Fruit fly (Drosophila melanogaster) whole organism, embryonic: Measurements from ENCODE around the gene CG45105.

Experiments
- ATbp ChIP-seq: fragments of 200-800 bp; sonication (Bioruptor generic); optimal IDR thresholded peaks from 2 replicates; lab custom pipeline; 2017; ENCODE audit warnings: missing biosample characterization, mild to moderate bottlenecking, missing genetic modification characterization, missing genetic modification reagents
- Abd-B ChIP-seq: fragments of 200-800 bp; sonication (Bioruptor generic); optimal IDR thresholded peaks from 2 replicates; lab custom pipeline; 2018; ENCODE audit warnings: missing biosample characterization, mild to moderate bottlenecking, missing genetic modification characterization, moderate library complexity
- Atf-2 ChIP-seq: fragments of 200-800 bp; sonication (Bioruptor generic); optimal IDR thresholded peaks from 2 replicates; lab custom pipeline; 2016; ENCODE audit warnings: missing biosample characterization, missing genetic modification characterization
- CG10267 ChIP-seq: fragments of 200-800 bp; sonication (Bioruptor generic); optimal IDR thresholded peaks from 2 replicates; lab custom pipeline; 2018; ENCODE audit warnings: missing biosample characterization, mild to moderate bottlenecking, missing genetic modification characterization, moderate library complexity
- CG12391 ChIP-seq: fragments of 200-800 bp; sonication (Bioruptor generic); optimal IDR thresholded peaks from 3 replicates; lab custom pipeline; 2018; ENCODE audit warnings: missing biosample characterization, mild to moderate bottlenecking, missing genetic modification characterization, moderate library complexity
- CG13775 ChIP-seq: fragments of 200-800 bp; sonication (Bioruptor generic); optimal IDR thresholded peaks from 3 replicates; lab custom pipeline; 2017; ENCODE audit warnings: missing biosample characterization, mild to moderate bottlenecking, missing genetic modification characterization
- CG14710 ChIP-seq: fragments of 200-800 bp; sonication (Bioruptor generic); optimal IDR thresholded peaks from 3 replicates; lab custom pipeline; 2019; ENCODE audit warnings: missing biosample characterization, mild to moderate bottlenecking, missing genetic modification characterization, moderate library complexity
- CG15601 ChIP-seq: fragments of 200-800 bp; sonication (Bioruptor generic); optimal IDR thresholded peaks from 3 replicates; lab custom pipeline; 2019; ENCODE audit warnings: missing biosample characterization, mild to moderate bottlenecking, missing genetic modification characterization, moderate library complexity
- CG1602 ChIP-seq: fragments of 200-800 bp; sonication (Bioruptor generic); optimal IDR thresholded peaks from 3 replicates; lab custom pipeline; 2016; ENCODE audit warnings: missing biosample characterization, missing genetic modification characterization
- CG1647 ChIP-seq: fragments of 200-800 bp; sonication (Bioruptor generic); optimal IDR thresholded peaks from 3 replicates; lab custom pipeline; 2016; ENCODE audit warnings: missing biosample characterization, missing genetic modification characterization
- CG16863 ChIP-seq: fragments of 200-800 bp; sonication (Bioruptor generic); optimal IDR thresholded peaks from 3 replicates; lab custom pipeline; 2016; ENCODE audit warnings: missing biosample characterization, missing genetic modification characterization
- CG17612 ChIP-seq: fragments of 200-800 bp; sonication (Bioruptor generic); IDR thresholded peaks from 2 replicates; pipeline ENCODE4 v1.3.6; 2022; ENCODE audit warnings: missing biosample characterization, missing genetic modification characterization
- CG18262 ChIP-seq: fragments of 200-800 bp; optimal IDR thresholded peaks from 3 replicates; lab custom pipeline; 2019; ENCODE audit warnings: missing biosample characterization, mild to moderate bottlenecking, missing genetic modification characterization, moderate library complexity
- CG31388 ChIP-seq: fragments of 200-800 bp; sonication (Bioruptor generic); optimal IDR thresholded peaks from 2 replicates; lab custom pipeline; 2016; ENCODE audit warnings: missing biosample characterization, missing genetic modification characterization
- CG32532 ChIP-seq: fragments of 200-800 bp; sonication (Bioruptor generic); IDR thresholded peaks from 2 replicates; pipeline ENCODE4 v1.3.6; 2022; ENCODE audit warnings: missing biosample characterization, missing genetic modification characterization
- CG32767 ChIP-seq: fragments of 200-800 bp; sonication (Bioruptor generic); IDR thresholded peaks from 2 replicates; pipeline ENCODE4 v1.3.6; 2022; ENCODE audit warnings: missing biosample characterization, missing genetic modification characterization
- CG33213 ChIP-seq: fragments of 200-800 bp; sonication (Bioruptor generic); optimal IDR thresholded peaks from 3 replicates; lab custom pipeline; 2016; ENCODE audit warnings: missing biosample characterization, missing genetic modification characterization
- CG4282 ChIP-seq: fragments of 200-800 bp; sonication (Bioruptor generic); optimal IDR thresholded peaks from 2 replicates; lab custom pipeline; 2016; ENCODE audit warnings: missing biosample characterization, missing genetic modification characterization
- CG6813 ChIP-seq: fragments of 200-800 bp; sonication (Bioruptor generic); optimal IDR thresholded peaks from 2 replicates; lab custom pipeline; 2017; ENCODE audit warnings: missing biosample characterization, missing genetic modification characterization, mild to moderate bottlenecking, moderate library complexity, missing genetic modification reagents
- CG7357 ChIP-seq: fragments of 200-800 bp; sonication (Bioruptor generic); IDR thresholded peaks from 3 replicates; pipeline ENCODE4 v1.3.6; 2022; ENCODE audit warnings: missing biosample characterization, missing genetic modification characterization
- CG9437 ChIP-seq: fragments of 200-800 bp; sonication (Bioruptor generic); optimal IDR thresholded peaks from 2 replicates; lab custom pipeline; 2018; ENCODE audit warnings: missing biosample characterization, mild to moderate bottlenecking, missing genetic modification characterization
- CG9727 ChIP-seq: fragments of 200-800 bp; sonication (Bioruptor generic); optimal IDR thresholded peaks from 3 replicates; lab custom pipeline; 2017; ENCODE audit warnings: missing biosample characterization, mild to moderate bottlenecking, missing genetic modification characterization
- Dll ChIP-seq: fragments of 200-800 bp; sonication (Bioruptor generic); IDR thresholded peaks from 4 replicates; pipeline ENCODE4 v1.3.6; 2022; ENCODE audit warnings: missing biosample characterization, missing genetic modification characterization; ENCODE audit not compliant: partially characterized antibody
- Doc3 ChIP-seq: fragments of 200-800 bp; sonication (Bioruptor generic); IDR thresholded peaks from 3 replicates; pipeline ENCODE4 v1.3.6; 2022; ENCODE audit warnings: missing biosample characterization, missing genetic modification characterization; ENCODE audit not compliant: partially characterized antibody
- Fer3 ChIP-seq: fragments of 200-800 bp; sonication (Bioruptor generic); optimal IDR thresholded peaks from 2 replicates; lab custom pipeline; 2018; ENCODE audit warnings: missing biosample characterization, mild to moderate bottlenecking, missing genetic modification characterization, moderate library complexity
- Hmx ChIP-seq: fragments of 200-800 bp; sonication (Bioruptor generic); optimal IDR thresholded peaks from 2 replicates; lab custom pipeline; 2016; ENCODE audit warnings: missing biosample characterization, missing genetic modification characterization
- Hr78 ChIP-seq, 2 experiments: fragments of 200-800 bp in 1 of 2; fragments of >200 bp in 1 of 2; sonication (Bioruptor generic) in 1 of 2; optimal IDR thresholded peaks; 2 replicates each; lab custom pipeline; 2017 to 2019; ENCODE audit warnings: missing biosample characterization in 2 of 2, missing genetic modification characterization in 2 of 2, mild to moderate bottlenecking in 1 of 2, moderate library complexity in 1 of 2
- MBD-R2 ChIP-seq: fragments of 200-800 bp; sonication (Bioruptor generic); IDR thresholded peaks from 2 replicates; pipeline ENCODE4 v1.3.6; 2022; ENCODE audit warnings: missing biosample characterization, missing genetic modification characterization
- Ptx1 ChIP-seq: fragments of 200-800 bp; sonication (Bioruptor generic); IDR thresholded peaks from 2 replicates; pipeline ENCODE4 v1.3.6; 2022; ENCODE audit warnings: missing biosample characterization, missing genetic modification characterization
- Rx ChIP-seq: fragments of 200-800 bp; sonication (Bioruptor generic); IDR thresholded peaks from 2 replicates; pipeline ENCODE4 v1.3.6; 2022; ENCODE audit warnings: missing biosample characterization, missing genetic modification characterization
- Sox100B ChIP-seq: fragments of 200-800 bp; sonication (Bioruptor generic); optimal IDR thresholded peaks from 3 replicates; lab custom pipeline; 2018; ENCODE audit warnings: missing biosample characterization, mild to moderate bottlenecking, missing genetic modification characterization
- Usf ChIP-seq: fragments of 200-800 bp; sonication (Bioruptor generic); optimal IDR thresholded peaks from 2 replicates; lab custom pipeline; 2017; ENCODE audit warnings: missing genotype, missing biosample characterization, missing genetic modification characterization
- Xrp1 ChIP-seq: fragments of 200-800 bp; sonication (Bioruptor generic); IDR thresholded peaks from 2 replicates; pipeline ENCODE4 v1.3.6; 2022; ENCODE audit warnings: missing biosample characterization, missing genetic modification characterization
- az2 ChIP-seq: fragments of 200-800 bp; sonication (Bioruptor generic); optimal IDR thresholded peaks from 3 replicates; lab custom pipeline; 2016; ENCODE audit warnings: missing biosample characterization, missing genetic modification characterization
- bbx ChIP-seq: fragments of 200-800 bp; sonication (Bioruptor generic); IDR thresholded peaks from 2 replicates; pipeline ENCODE4 v1.3.6; 2022; ENCODE audit warnings: missing biosample characterization, missing genetic modification characterization; ENCODE audit not compliant: partially characterized antibody
- cg ChIP-seq: fragments of 200-800 bp; sonication (Bioruptor generic); optimal IDR thresholded peaks from 3 replicates; lab custom pipeline; 2019; ENCODE audit warnings: missing biosample characterization, mild to moderate bottlenecking, missing genetic modification characterization, moderate library complexity
- crp ChIP-seq, 2 experiments: fragments of 200-800 bp; sonication (Bioruptor generic); optimal IDR thresholded peaks; 2 replicates in 1 of 2; 3 replicates in 1 of 2; lab custom pipeline; 2017; ENCODE audit warnings: missing biosample characterization in 2 of 2, missing genetic modification characterization in 2 of 2, mild to moderate bottlenecking in 1 of 2, moderate library complexity in 1 of 2
- fu2 ChIP-seq: fragments of 200-800 bp; sonication (Bioruptor generic); optimal IDR thresholded peaks from 2 replicates; lab custom pipeline; 2016; ENCODE audit warnings: missing biosample characterization, missing genetic modification characterization
- gem ChIP-seq: fragments of 200-800 bp; sonication (Bioruptor generic); optimal IDR thresholded peaks from 2 replicates; lab custom pipeline; 2019; ENCODE audit warnings: missing biosample characterization, mild to moderate bottlenecking, missing genetic modification characterization, moderate library complexity
- jing ChIP-seq: fragments of 200-800 bp; sonication (Bioruptor generic); optimal IDR thresholded peaks from 2 replicates; lab custom pipeline; 2018; ENCODE audit warnings: missing biosample characterization, mild to moderate bottlenecking, missing genetic modification characterization
- klu ChIP-seq: fragments of 200-800 bp; sonication (Bioruptor generic); IDR thresholded peaks from 2 replicates; pipeline ENCODE4 v1.3.6; 2022; ENCODE audit warnings: missing biosample characterization, missing genetic modification characterization
- org-1 ChIP-seq: fragments of 200-800 bp; sonication (Bioruptor generic); optimal IDR thresholded peaks from 2 replicates; lab custom pipeline; 2017; ENCODE audit warnings: missing biosample characterization, missing genetic modification characterization
- pan ChIP-seq, 4 experiments: fragments of >200 bp in 3 of 4; fragments of 200-800 bp in 1 of 4; sonication (Bioruptor generic) in 1 of 4; optimal IDR thresholded peaks in 3 of 4; IDR thresholded peaks in 1 of 4; 2 replicates each; pipeline versions ENCODE4 v1.3.6 to Lab custom; 2017 to 2022; ENCODE audit warnings: missing biosample characterization in 2 of 4, missing genetic modification characterization in 2 of 4, mixed read lengths in 1 of 4
- pzg ChIP-seq: fragments of 200-800 bp; sonication (Bioruptor generic); optimal IDR thresholded peaks from 3 replicates; lab custom pipeline; 2018; ENCODE audit warnings: missing biosample characterization, mild to moderate bottlenecking, missing genetic modification characterization, moderate library complexity
- scrt ChIP-seq: fragments of 200-800 bp; sonication (Bioruptor generic); optimal IDR thresholded peaks from 2 replicates; lab custom pipeline; 2018; ENCODE audit warnings: missing biosample characterization, mild to moderate bottlenecking, missing genetic modification characterization, moderate library complexity
- sim ChIP-seq: fragments of 200-800 bp; sonication (Bioruptor generic); IDR thresholded peaks from 2 replicates; pipeline ENCODE4 v1.3.6; 2022; ENCODE audit warnings: missing biosample characterization, missing genetic modification characterization
- sima ChIP-seq: fragments of 200-800 bp; sonication (Bioruptor generic); optimal IDR thresholded peaks from 2 replicates; lab custom pipeline; 2016; ENCODE audit warnings: missing biosample characterization, missing genetic modification characterization
- slp2 ChIP-seq: fragments of 200-800 bp; sonication (Bioruptor generic); optimal IDR thresholded peaks from 2 replicates; lab custom pipeline; 2016; ENCODE audit warnings: missing biosample characterization, missing genetic modification characterization
- zen ChIP-seq: fragments of 200-800 bp; sonication (Bioruptor generic); optimal IDR thresholded peaks from 3 replicates; lab custom pipeline; 2018; ENCODE audit warnings: missing biosample characterization, mild to moderate bottlenecking, missing genetic modification characterization, moderate library complexity

CG45105 gene

dm6 chr3R:15965169-15965568 is 47.4 kb upstream of the CG45105 start, which contains the start of the genes CG32856 and Rbf2 (continued):
- TF ChIP-seq CG9437 (GFP tag; lab: Kevin White, UChicago) (peak; percentile 73), CG10267 (tag; lab: Kevin White, UChicago) (peak; percentile 60), CG17612 (no peak), CG12391 (tag; lab: Kevin White, UChicago) (peak; percentile 92), CG15601 (peak; percentile 84), Rx (GFP tag; lab: Robert Waterston, UW) (no peak), CG4282 (GFP tag; lab: Kevin White, UChicago) (no peak), scrt (GFP tag; lab: Kevin White, UChicago) (no peak), CG7357 (GFP tag; lab: Robert Waterston, UW) (0 out of 3 replicates have a peak, but pooled peaks have one; percentile 16), Sox100B (GFP tag; lab: Kevin White, UChicago) (no peak), jing (peak; percentile 49), gem (peak; percentile 95), az2 (GFP tag; lab: Kevin White, UChicago) (peak; percentile 85), CG1602 (GFP tag; lab: Kevin White, UChicago) (peak; percentile 84), pan (optimal IDR thresholded peaks at IDR 0.05; lab: Kevin White, UChicago) (no peak), pan (GFP tag; optimal IDR thresholded peaks at IDR 0.05 in 1 of 2, IDR thresholded peaks at IDR 0.05 in 1 of 2) (no peak), bbx (GFP tag; lab: Robert Waterston, UW) (peak; percentile 88), CG32767 (GFP tag; lab: Robert Waterston, UW) (0 out of 2 replicates have a peak, but pooled peaks have one; percentile 69), zen (tag; lab: Kevin White, UChicago) (peak; percentile 61), CG1647 (peak; percentile 39), CG16863 (peak; percentile 75), MBD-R2 (peak; percentile 91), Atf-2 (peak; percentile 76), crp (GFP tag; optimal IDR thresholded peaks at IDR 0.05; lab: Kevin White, UChicago) (peak in 1 of 2 experiments; percentile 69), Hmx (GFP tag; lab: Kevin White, UChicago) (no peak), CG9727 (GFP tag; lab: Kevin White, UChicago) (no peak), Ptx1 (GFP tag; lab: Robert Waterston, UW) (no peak; the same call in 1 of the 2 replicates), Usf (GFP tag; lab: Kevin White, UChicago) (peak; percentile 51), CG14710 (tag; lab: Kevin White, UChicago) (peak; percentile 56), cg (no peak), CG18262 (tag; lab: Kevin White, UChicago) (peak; percentile 73), Doc3 (GFP tag; lab: Robert Waterston, UW) (peak; percentile 48; the same call in 1 of the 3 replicates), sim (GFP tag; lab: Robert Waterston, UW) (no peak), CG31388 (GFP tag; lab: Kevin White, UChicago) (no peak), CG33213 (GFP tag; lab: Kevin White, UChicago) (peak; percentile 6), klu (no peak), Fer3 (tag; lab: Kevin White, UChicago) (peak; percentile 43), Xrp1 (GFP tag; lab: Robert Waterston, UW) (peak; percentile 40; the same call in 1 of the 2 replicates), CG13775 (GFP tag; lab: Kevin White, UChicago) (peak; percentile 75), Abd-B (GFP tag; lab: Kevin White, UChicago) (peak; percentile 92), org-1 (peak; percentile 57), Dll (GFP tag; lab: Robert Waterston, UW) (peak; percentile 78), fu2 (peak; percentile 68), sima (GFP tag; lab: Kevin White, UChicago) (no peak), pzg (GFP tag; lab: Kevin White, UChicago) (peak; percentile 71), CG32532 (GFP tag; lab: Robert Waterston, UW) (no peak), ATbp (peak; percentile 52), CG6813 (GFP tag; lab: Kevin White, UChicago) (no peak), Hr78 (GFP tag; optimal IDR thresholded peaks at IDR 0.05; lab: Kevin White, UChicago) (no peak), slp2 (GFP tag; lab: Kevin White, UChicago) (peak; percentile 66)
